Worm (Caenorhabditis elegans): ENCODE measurements around the gene ZK863.1.
"Not testable (repeated sequence)": the region's sequence is repeated elsewhere in the genome, so short reads cannot be mapped to it uniquely, and the experiment has no call there.

Gene ZK863.1

DNA sequence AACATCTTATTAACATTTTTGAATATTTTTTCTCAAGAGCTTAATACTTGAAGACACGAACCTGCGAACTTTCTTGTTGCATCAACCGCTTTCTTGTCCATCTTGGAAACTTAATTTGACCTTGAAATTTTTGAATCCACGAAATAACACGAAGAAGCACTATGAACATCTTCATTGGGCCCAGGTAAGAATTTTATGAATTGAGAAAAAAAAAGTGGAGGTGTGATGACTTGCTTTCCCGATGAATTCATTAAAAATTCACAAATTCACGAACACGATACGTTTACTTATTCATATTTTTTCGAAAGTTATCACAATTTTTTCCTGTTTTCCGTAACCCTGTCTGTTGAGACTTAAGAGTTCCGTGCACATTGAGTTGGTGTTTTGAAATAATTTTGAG lies 39.3 kb downstream of the ZK863.1 start, which contains the start of gene C27A7.6:
TSS of gene C27A7.6 (minus strand) at position 101 of the 400 bp plus-strand sequence.
- TF ChIP-seq skn-1 (tag; optimal IDR thresholded peaks at IDR 0.05); unc-62 (GFP tag; optimal IDR thresholded peaks at IDR 0.05); egl-5 (tag; optimal IDR thresholded peaks at IDR 0.05): not testable (repeated sequence)

DNA sequence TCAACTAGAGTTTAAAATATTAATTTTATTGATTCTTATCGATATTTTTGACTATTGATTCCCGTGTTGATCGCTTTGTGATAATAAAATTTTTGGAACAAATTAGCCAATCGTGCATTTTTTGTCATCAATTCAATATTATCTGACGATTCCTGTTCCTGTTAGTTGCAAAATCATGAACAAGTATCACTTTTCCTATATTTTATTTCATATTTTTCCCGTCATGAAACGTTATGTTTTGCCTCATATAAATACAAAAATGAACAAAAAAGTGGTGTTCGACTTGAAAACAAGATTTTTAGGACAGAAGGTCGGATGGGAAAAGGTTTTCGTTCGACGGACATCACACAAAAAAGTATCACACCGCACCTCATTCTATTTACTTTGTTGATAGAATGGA lies 48.7 kb downstream of the ZK863.1 start, which contains the start of gene C13C4.6:
TSS of gene C13C4.6 (plus strand) at position 301 of the 400 bp plus-strand sequence.
- no peak for TF ChIP-seq R02D3.7 (tag; optimal IDR thresholded peaks at IDR 0.05)
- peak; percentile 10 for TF ChIP-seq elt-2 (tag; optimal IDR thresholded peaks at IDR 0.05)

DNA sequence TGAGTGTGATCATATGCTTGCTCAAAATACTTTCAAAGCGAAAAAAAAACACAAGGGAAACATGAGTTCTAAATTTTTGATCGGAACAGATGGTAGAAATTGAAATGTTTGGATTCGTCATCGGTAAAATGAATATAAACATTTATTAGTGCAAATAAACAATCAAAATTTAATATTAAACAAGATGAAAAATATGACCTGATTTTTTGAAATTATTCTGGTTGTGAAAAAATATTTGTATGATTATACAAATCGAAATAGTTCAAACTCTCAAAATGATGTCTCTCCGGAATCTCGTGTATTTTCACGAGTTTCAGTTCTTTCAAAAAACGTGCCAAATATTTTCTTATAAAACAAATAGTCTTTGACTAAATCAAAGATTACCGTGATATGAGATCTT lies 49.6 kb downstream of the ZK863.1 start, which contains the start of gene C13C4.7:
TSS of gene C13C4.7 (minus strand) at position 101 of the 400 bp plus-strand sequence.
- TF ChIP-seq nhr-67 (tag; optimal IDR thresholded peaks at IDR 0.05) = no peak
- TF ChIP-seq ZK546.5 (tag; optimal IDR thresholded peaks at IDR 0.05) = no peak
- no peak for TF ChIP-seq elt-1 (tag; optimal IDR thresholded peaks at IDR 0.05)
- no peak for TF ChIP-seq sea-2 (GFP tag; optimal IDR thresholded peaks at IDR 0.05)
- no peak for TF ChIP-seq R02D3.7 (tag; optimal IDR thresholded peaks at IDR 0.05)
- TF ChIP-seq elt-2 (tag; optimal IDR thresholded peaks at IDR 0.05) = no peak
- TF ChIP-seq snpc-4 (tag; optimal IDR thresholded peaks at IDR 0.05) = no peak
- no peak for TF ChIP-seq nfya-1 (tag; optimal IDR thresholded peaks at IDR 0.05; ENCODE audit: insufficient read depth)
- no peak for TF ChIP-seq pha-4 (tag; optimal IDR thresholded peaks at IDR 0.05)

Measured in whole organism, L3 larva.